Worm (Caenorhabditis elegans) whole organism, mixed stage, embryonic: ENCODE data around the gene ptrn-1.
A peak's percentile ranks its signal among the peaks of the same experiment; 100 is the strongest.

Source experiments
- M03D4.4 ChIP-seq: sonication (generic microtip); optimal IDR thresholded peaks from 2 replicates; lab custom pipeline; 2017; ENCODE audit warnings: mild to moderate bottlenecking, missing genetic modification characterization, missing compliant biosample characterization
- bed-3 ChIP-seq: fragments of 200-800 bp; sonication (Bioruptor generic); optimal IDR thresholded peaks from 3 replicates; lab custom pipeline; 2018; ENCODE audit warnings: mild to moderate bottlenecking, missing genetic modification characterization, moderate library complexity, missing compliant biosample characterization
- blmp-1 ChIP-seq: fragments of 150-350 bp; optimal IDR thresholded peaks from 2 replicates; lab custom pipeline; 2014; ENCODE audit warnings: missing biosample characterization, missing genetic modification characterization
- ceh-43 ChIP-seq: fragments of 200-800 bp; sonication (Bioruptor generic); optimal IDR thresholded peaks from 2 replicates; lab custom pipeline; 2018; ENCODE audit warnings: mild to moderate bottlenecking, missing genetic modification characterization, moderate library complexity, missing compliant biosample characterization
- ceh-83 ChIP-seq: fragments of 200-800 bp; sonication (Bioruptor generic); optimal IDR thresholded peaks from 2 replicates; lab custom pipeline; 2018; ENCODE audit warnings: mild to moderate bottlenecking, missing genetic modification characterization, missing compliant biosample characterization
- ces-1 ChIP-seq: fragments of 150-350 bp; optimal IDR thresholded peaks from 2 replicates; lab custom pipeline; 2014; ENCODE audit warnings: missing biosample characterization, missing genetic modification reagents, missing genetic modification characterization
- cnd-1 ChIP-seq: fragments of 200-800 bp; sonication (Bioruptor generic); optimal IDR thresholded peaks from 2 replicates; lab custom pipeline; 2018; ENCODE audit warnings: mild to moderate bottlenecking, missing genetic modification characterization, missing compliant biosample characterization
- drap-1 ChIP-seq: fragments of 200-800 bp; sonication (Bioruptor generic); optimal IDR thresholded peaks from 3 replicates; lab custom pipeline; 2018; ENCODE audit warnings: mild to moderate bottlenecking, missing genetic modification characterization, missing compliant biosample characterization
- elt-1 ChIP-seq: sonication (generic microtip); optimal IDR thresholded peaks from 2 replicates; lab custom pipeline; 2017; ENCODE audit warnings: missing genetic modification characterization, mild to moderate bottlenecking, missing compliant biosample characterization, antibody characterized with exemption, moderate library complexity, borderline replicate concordance; ENCODE audit not compliant: insufficient read depth
- elt-3 ChIP-seq: fragments of 150-350 bp; optimal IDR thresholded peaks from 2 replicates; lab custom pipeline; 2014; ENCODE audit warnings: missing biosample characterization, missing genetic modification characterization
- flh-1 ChIP-seq: fragments of 200-800 bp; sonication (Bioruptor generic); optimal IDR thresholded peaks from 2 replicates; lab custom pipeline; 2018; ENCODE audit warnings: mild to moderate bottlenecking, missing genetic modification characterization, moderate library complexity, missing compliant biosample characterization
- ham-2 ChIP-seq: fragments of 200-800 bp; sonication (Bioruptor generic); optimal IDR thresholded peaks from 2 replicates; lab custom pipeline; 2018; ENCODE audit warnings: mild to moderate bottlenecking, missing genetic modification characterization, missing compliant biosample characterization
- hlh-1 ChIP-seq: fragments of 150-350 bp; optimal IDR thresholded peaks from 2 replicates; lab custom pipeline; 2014; ENCODE audit warnings: missing biosample characterization, missing genetic modification reagents, missing genetic modification characterization
- lin-13 ChIP-seq: fragments of 150-350 bp; optimal IDR thresholded peaks from 2 replicates; lab custom pipeline; 2014; ENCODE audit warnings: missing biosample characterization, missing genetic modification characterization
- lin-32 ChIP-seq: fragments of 200-800 bp; sonication (Bioruptor generic); optimal IDR thresholded peaks from 2 replicates; lab custom pipeline; 2018; ENCODE audit warnings: mild to moderate bottlenecking, missing genetic modification characterization, missing compliant biosample characterization
- lsy-2 ChIP-seq: fragments of 150-350 bp; optimal IDR thresholded peaks from 2 replicates; lab custom pipeline; 2014; ENCODE audit warnings: missing biosample characterization, missing genetic modification characterization
- mab-5 ChIP-seq: fragments of 150-350 bp; optimal IDR thresholded peaks from 2 replicates; lab custom pipeline; 2014; ENCODE audit warnings: missing biosample characterization, missing genetic modification characterization
- mep-1 ChIP-seq: fragments of 150-350 bp; optimal IDR thresholded peaks from 2 replicates; lab custom pipeline; 2017; ENCODE audit warnings: missing biosample characterization, missing genetic modification reagents, missing genetic modification characterization, inconsistent platforms
- mls-2 ChIP-seq: sonication (generic microtip); optimal IDR thresholded peaks from 2 replicates; lab custom pipeline; 2016; ENCODE audit warnings: mild to moderate bottlenecking, missing genetic modification characterization, moderate library complexity, missing compliant biosample characterization
- nhr-12 ChIP-seq: fragments of 150-350 bp; optimal IDR thresholded peaks from 2 replicates; lab custom pipeline; 2014; ENCODE audit warnings: missing biosample characterization, missing genetic modification characterization
- nhr-2 ChIP-seq: fragments of 150-350 bp; optimal IDR thresholded peaks from 2 replicates; lab custom pipeline; 2014; ENCODE audit warnings: missing biosample characterization, missing genetic modification characterization
- nhr-237 ChIP-seq: fragments of 150-350 bp; optimal IDR thresholded peaks from 2 replicates; lab custom pipeline; 2014; ENCODE audit warnings: missing biosample characterization, missing genetic modification characterization
- nhr-28 ChIP-seq: fragments of 150-350 bp; optimal IDR thresholded peaks from 2 replicates; lab custom pipeline; 2014; ENCODE audit warnings: missing biosample characterization, missing genetic modification characterization
- nhr-76 ChIP-seq: sonication (generic microtip); optimal IDR thresholded peaks from 2 replicates; lab custom pipeline; 2017; ENCODE audit warnings: missing biosample characterization, missing genetic modification characterization
- sem-2 ChIP-seq: fragments of 200-800 bp; sonication (Bioruptor generic); optimal IDR thresholded peaks from 2 replicates; lab custom pipeline; 2018; ENCODE audit warnings: mild to moderate bottlenecking, missing genetic modification characterization, missing compliant biosample characterization
- snpc-4 ChIP-seq: fragments of 150-350 bp; optimal IDR thresholded peaks from 2 replicates; lab custom pipeline; 2014; ENCODE audit warnings: missing biosample characterization, missing genetic modification characterization
- sptf-1 ChIP-seq: sonication (generic microtip); optimal IDR thresholded peaks from 2 replicates; lab custom pipeline; 2017; ENCODE audit warnings: mild to moderate bottlenecking, missing genetic modification characterization, moderate library complexity, missing compliant biosample characterization
- tbx-8 ChIP-seq: fragments of 200-800 bp; sonication (Bioruptor generic); optimal IDR thresholded peaks from 2 replicates; lab custom pipeline; 2018; ENCODE audit warnings: mild to moderate bottlenecking, missing genetic modification characterization, moderate library complexity, missing compliant biosample characterization
- unc-120 ChIP-seq: sonication (generic microtip); optimal IDR thresholded peaks from 2 replicates; lab custom pipeline; 2017; ENCODE audit warnings: missing genetic modification characterization, missing compliant biosample characterization; ENCODE audit not compliant: poor library complexity, severe bottlenecking
- unc-62 ChIP-seq: fragments of 150-350 bp; optimal IDR thresholded peaks from 2 replicates; lab custom pipeline; 2014; ENCODE audit warnings: missing biosample characterization, missing genetic modification reagents, missing genetic modification characterization
- zip-8 ChIP-seq: fragments of 150-350 bp; optimal IDR thresholded peaks from 2 replicates; lab custom pipeline; 2014; ENCODE audit warnings: missing biosample characterization, missing genetic modification characterization
- ztf-11 ChIP-seq: fragments of 150-350 bp; optimal IDR thresholded peaks from 2 replicates; lab custom pipeline; 2014; ENCODE audit warnings: missing biosample characterization, missing genetic modification characterization

The ptrn-1 gene

ce11 chrX:16994417-16994816, 35.6 kb downstream of the ptrn-1 start:
- TF ChIP-seq mep-1 (tag; lab: Kevin White, UChicago): no peak
- TF ChIP-seq ces-1 (GFP tag; lab: Kevin White, UChicago): peak; percentile 51
- TF ChIP-seq ceh-83 (GFP tag; lab: Kevin White, UChicago): no peak
- TF ChIP-seq, all 35 proteins: peak for 1

DNA sequence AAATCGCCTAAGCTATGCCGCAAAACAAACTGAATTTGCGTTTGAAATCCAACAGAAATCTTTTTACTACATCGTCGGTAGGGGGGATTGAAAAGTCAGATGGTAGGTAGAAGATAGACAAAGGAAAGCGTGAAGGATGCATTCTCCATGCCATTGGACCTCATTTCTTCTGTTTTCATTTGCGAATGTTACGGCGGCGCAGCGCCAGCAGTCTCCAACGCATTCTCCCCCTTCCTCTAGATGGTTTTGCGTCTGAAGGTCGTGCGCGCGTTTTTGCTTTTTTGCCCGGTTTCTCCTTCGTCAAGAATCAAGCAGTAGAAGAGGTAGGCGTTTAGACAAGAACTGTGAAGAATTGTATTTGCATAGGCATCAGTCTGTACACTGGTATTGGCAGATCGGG, 36.5 kb downstream of the ptrn-1 start:
- TF ChIP-seq bed-3 (GFP tag; lab: Kevin White, UChicago): no peak
- TF ChIP-seq hlh-1 (tag; lab: Kevin White, UChicago): no peak
- TF ChIP-seq M03D4.4: no peak
- no peak for TF ChIP-seq tbx-8 (GFP tag; lab: Kevin White, UChicago)
- TF ChIP-seq sptf-1 (tag; lab: Kevin White, UChicago): no peak
- no peak for TF ChIP-seq nhr-2 (tag; lab: Kevin White, UChicago)
- no peak for TF ChIP-seq zip-8
- no peak for TF ChIP-seq nhr-76
- no peak for TF ChIP-seq elt-1
- TF ChIP-seq sem-2 (GFP tag; lab: Kevin White, UChicago): no peak
- TF ChIP-seq mep-1 (tag; lab: Kevin White, UChicago): no peak
- TF ChIP-seq unc-62 (GFP tag; lab: Kevin White, UChicago): no peak
- TF ChIP-seq ztf-11 (tag; lab: Kevin White, UChicago): no peak

- TF ChIP-seq nhr-28 (no peak), mab-5 (no peak), nhr-237 (tag; lab: Kevin White, UChicago) (peak; percentile 10), lin-32 (GFP tag; lab: Kevin White, UChicago) (no peak), sem-2 (GFP tag; lab: Kevin White, UChicago) (no peak), snpc-4 (no peak), nhr-76 (no peak), elt-1 (no peak), elt-3 (tag; lab: Kevin White, UChicago) (no peak), lsy-2 (tag; lab: Kevin White, UChicago) (no peak), tbx-8 (GFP tag; lab: Kevin White, UChicago) (no peak), ces-1 (GFP tag; lab: Kevin White, UChicago) (peak; percentile 100)
These were observed 38.6 kb downstream of the ptrn-1 start for ce11 chrX:16991437-16991836.

DNA sequence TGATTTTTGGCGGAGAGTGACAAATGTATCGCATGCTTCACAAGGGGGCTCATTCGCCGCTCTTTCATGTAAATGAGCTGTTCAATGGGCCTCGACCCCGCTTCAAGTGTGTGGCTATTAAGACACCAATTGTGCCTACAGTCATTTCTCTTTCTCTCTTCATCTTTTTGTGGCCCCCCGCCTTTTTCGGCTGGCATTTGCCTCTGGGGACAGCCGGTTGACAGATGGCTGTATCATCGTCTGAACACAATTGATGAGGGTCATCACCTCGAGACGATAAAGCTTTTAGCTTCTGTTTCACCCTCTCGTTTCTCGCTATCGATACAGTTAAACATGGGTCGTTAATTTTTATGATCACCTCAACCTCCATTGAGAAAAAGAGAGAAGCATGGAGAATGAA, 41.7 kb downstream of the ptrn-1 start:
- no peak for TF ChIP-seq ces-1 (GFP tag; lab: Kevin White, UChicago)
- TF ChIP-seq lin-32 (GFP tag; lab: Kevin White, UChicago): peak; percentile 69
- TF ChIP-seq lsy-2 (tag; lab: Kevin White, UChicago): no peak
- TF ChIP-seq sptf-1 (tag; lab: Kevin White, UChicago): no peak
- TF ChIP-seq elt-1: no peak
- no peak for TF ChIP-seq flh-1
- peak; percentile 2 for TF ChIP-seq nhr-2 (tag; lab: Kevin White, UChicago)
- no peak for TF ChIP-seq lin-13 (tag; lab: Kevin White, UChicago)
- no peak for TF ChIP-seq mep-1 (tag; lab: Kevin White, UChicago)
- no peak for TF ChIP-seq nhr-237 (tag; lab: Kevin White, UChicago)
- TF ChIP-seq unc-62 (GFP tag; lab: Kevin White, UChicago): peak; percentile 34
- TF ChIP-seq blmp-1 (tag; lab: Kevin White, UChicago): no peak
- TF ChIP-seq nhr-12 (tag; lab: Kevin White, UChicago): no peak
- no peak for TF ChIP-seq snpc-4
- TF ChIP-seq ztf-11 (tag; lab: Kevin White, UChicago): no peak
- no peak for TF ChIP-seq hlh-1 (tag; lab: Kevin White, UChicago)
- no peak for TF ChIP-seq ceh-83 (GFP tag; lab: Kevin White, UChicago)
- no peak for TF ChIP-seq M03D4.4
- no peak for TF ChIP-seq tbx-8 (GFP tag; lab: Kevin White, UChicago)
- no peak for TF ChIP-seq mab-5
- TF ChIP-seq ham-2 (GFP tag; lab: Kevin White, UChicago): no peak
- TF ChIP-seq ceh-43 (GFP tag; lab: Kevin White, UChicago): no peak
- no peak for TF ChIP-seq unc-120
- no peak for TF ChIP-seq nhr-28
- TF ChIP-seq cnd-1 (tag; lab: Kevin White, UChicago): peak; percentile 54
- no peak for TF ChIP-seq zip-8
- no peak for TF ChIP-seq drap-1 (GFP tag; lab: Kevin White, UChicago)
- TF ChIP-seq, all 35 proteins: peak for 4

- no peak for TF ChIP-seq mls-2
- no peak for TF ChIP-seq lin-13 (tag; lab: Kevin White, UChicago)
- no peak for TF ChIP-seq nhr-28
- no peak for TF ChIP-seq blmp-1 (tag; lab: Kevin White, UChicago)
- no peak for TF ChIP-seq mab-5
- no peak for TF ChIP-seq tbx-8 (GFP tag; lab: Kevin White, UChicago)
- no peak for TF ChIP-seq ham-2 (GFP tag; lab: Kevin White, UChicago)
These were observed 51.7 kb downstream of the ptrn-1 start, which contains the start of gene mbl-1 for ce11 chrX:16978308-16978707. Gene mbl-1 (plus strand): TSS chrX:16978608.
